Worm (Caenorhabditis elegans): ENCODE results near the gene grl-15.
A peak's percentile ranks its signal among the peaks of the same experiment; 100 is the strongest.

The grl-15 gene

ce11 chrIII:12225234-12225633 lies 10.6 kb downstream of the grl-15 start, which contains the start of gene gmn-1 (continued):
- no peak for TF ChIP-seq nhr-27 (tag; optimal IDR thresholded peaks at IDR 0.05)
- TF ChIP-seq mel-28 (tag; optimal IDR thresholded peaks at IDR 0.05; ENCODE audit: borderline replicate concordance): no peak
- TF ChIP-seq egrh-3 (GFP tag; IDR thresholded peaks at IDR 0.05): no peak
- TF ChIP-seq attf-5 (GFP tag; optimal IDR thresholded peaks at IDR 0.05): no peak
- no peak for TF ChIP-seq sptf-2 (GFP tag; optimal IDR thresholded peaks at IDR 0.05)
- TF ChIP-seq nhr-179 (tag; optimal IDR thresholded peaks at IDR 0.05): no peak
- no peak for TF ChIP-seq ztf-22 (GFP tag; optimal IDR thresholded peaks at IDR 0.05)
- no peak for TF ChIP-seq ceh-27 (GFP tag; optimal IDR thresholded peaks at IDR 0.05)
- no peak for TF ChIP-seq gei-17 (GFP tag; optimal IDR thresholded peaks at IDR 0.05)
- no peak for TF ChIP-seq ztf-3 (GFP tag; optimal IDR thresholded peaks at IDR 0.05)
- no peak for TF ChIP-seq lir-1 (GFP tag; conservative IDR thresholded peaks at IDR 0.05)
- no peak for TF ChIP-seq attf-3 (GFP tag; conservative IDR thresholded peaks at IDR 0.05)

ce11 chrIII:12223208-12223607 lies 12.6 kb downstream of the grl-15 start:
- peak; percentile 13 for TF ChIP-seq efl-1 (GFP tag; optimal IDR thresholded peaks at IDR 0.05)
- TF ChIP-seq ztf-6 (GFP tag; IDR thresholded peaks at IDR 0.05): no peak

DNA sequence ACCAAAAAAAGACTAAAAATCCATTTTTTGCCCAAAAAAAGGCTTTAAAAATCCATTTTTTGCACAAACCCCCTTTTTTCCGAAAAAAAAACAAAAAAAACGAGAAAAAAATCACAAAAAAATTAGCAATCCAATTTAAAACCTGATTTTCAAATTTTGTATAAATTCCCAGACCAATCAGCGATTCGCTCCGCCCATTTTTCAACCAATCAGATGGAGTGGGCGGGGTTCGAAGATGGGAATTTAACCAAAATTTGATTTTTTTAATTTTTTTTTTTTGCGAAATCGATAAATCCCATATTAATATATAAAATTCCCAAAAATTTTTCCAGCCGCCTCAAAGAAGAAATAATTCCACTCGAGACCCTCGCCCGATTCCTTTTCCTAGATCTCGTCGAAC lies 14.4 kb downstream of the grl-15 start:
- no peak for TF ChIP-seq Y95B8A.8 (GFP tag; IDR thresholded peaks at IDR 0.05)

ce11 chrIII:12220820-12221219 lies 15.0 kb downstream of the grl-15 start:
- TF ChIP-seq ccch-3 (GFP tag; optimal IDR thresholded peaks at IDR 0.05): no peak
- TF ChIP-seq ztf-18 (tag; optimal IDR thresholded peaks at IDR 0.05): no peak
- no peak for TF ChIP-seq rcor-1 (GFP tag; IDR thresholded peaks at IDR 0.05)
- no peak for TF ChIP-seq nfyb-1 (GFP tag; IDR thresholded peaks at IDR 0.05)

DNA sequence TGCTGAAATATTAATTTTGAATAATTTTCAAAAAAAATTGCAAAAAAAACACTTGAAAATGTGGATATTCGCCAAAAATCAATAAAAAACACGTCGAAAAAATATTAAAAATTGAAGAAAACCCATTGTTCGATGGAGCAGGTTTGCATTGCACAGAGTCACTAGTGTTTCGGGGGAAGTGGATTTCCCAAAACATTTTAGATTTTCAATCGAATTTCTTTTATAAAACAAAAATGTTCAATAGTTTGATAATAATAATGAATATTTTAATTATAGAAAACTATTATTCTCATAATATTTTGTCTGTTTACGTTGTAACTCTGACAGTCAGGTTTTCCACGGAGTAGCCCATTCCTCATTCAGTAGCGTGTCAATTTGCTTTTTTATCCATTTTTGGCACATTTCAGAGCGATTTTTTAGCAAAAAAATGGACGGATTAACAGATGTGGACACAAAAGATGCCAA lies 17.1 kb downstream of the grl-15 start, which contains the start of the genes gex-4 and gphr-1:
Gene gex-4 (minus strand): TSS at position 2 of the 465 bp plus-strand sequence.
Gene gphr-1 (plus strand): TSS at position 415 of the 465 bp plus-strand sequence.
- TF ChIP-seq hmg-20 (GFP tag; IDR thresholded peaks at IDR 0.05) (no peak), lin-40 (tag; optimal IDR thresholded peaks at IDR 0.05) (peak; percentile 25), ceh-100 (GFP tag; IDR thresholded peaks at IDR 0.05) (peak; percentile 89), F23B12.7 (tag; optimal IDR thresholded peaks at IDR 0.05; ENCODE audit: insufficient read depth) (peak; percentile 13), mcd-1 (GFP tag; IDR thresholded peaks at IDR 0.05) (peak; percentile 77), athp-1 (tag; optimal IDR thresholded peaks at IDR 0.05) (no peak), attf-5 (GFP tag; optimal IDR thresholded peaks at IDR 0.05) (peak; percentile 53), snpc-4 (GFP tag; optimal IDR thresholded peaks at IDR 0.05) (no peak), snpc-4 (tag; optimal IDR thresholded peaks at IDR 0.05) (peak in 1 of 4 experiments; percentile 13), ztf-25 (GFP tag; IDR thresholded peaks at IDR 0.05) (no peak), snpc-3.4 (tag; optimal IDR thresholded peaks at IDR 0.05) (no peak), F57A8.1 (GFP tag; optimal IDR thresholded peaks at IDR 0.05) (no peak), nfyb-1 (GFP tag; IDR thresholded peaks at IDR 0.05) (no peak), aptf-3 (GFP tag; IDR thresholded peaks at IDR 0.05) (no peak), ceh-27 (GFP tag; optimal IDR thresholded peaks at IDR 0.05) (peak; percentile 5), let-607 (tag; optimal IDR thresholded peaks at IDR 0.05) (no peak), Y53G8AR.9 (GFP tag; conservative IDR thresholded peaks at IDR 0.05) (no peak), K12H6.12 (tag; optimal IDR thresholded peaks at IDR 0.05) (peak; percentile 16)

Measured in whole organism, young adult.